Worm (Caenorhabditis elegans) whole organism, L3 larva: ENCODE results near the gene ubxn-5.
A peak's percentile ranks its signal among the peaks of the same experiment; 100 is the strongest.

Source experiments
- R02D3.7 ChIP-seq: fragments of 150-350 bp; optimal IDR thresholded peaks from 2 replicates; lab custom pipeline; 2014; ENCODE audit warnings: missing biosample characterization, missing genetic modification characterization
- aly-2 ChIP-seq: fragments of 150-350 bp; optimal IDR thresholded peaks from 2 replicates; lab custom pipeline; 2014; ENCODE audit warnings: missing biosample characterization, missing genetic modification characterization
- ama-1 ChIP-seq: fragments of 150-350 bp; optimal IDR thresholded peaks from 2 replicates; lab custom pipeline; 2018
- ceh-28 ChIP-seq: fragments of 150-350 bp; optimal IDR thresholded peaks from 2 replicates; lab custom pipeline; 2014; ENCODE audit warnings: missing biosample characterization, missing genetic modification reagents, missing genetic modification characterization
- ceh-82 ChIP-seq: fragments of 150-350 bp; optimal IDR thresholded peaks from 2 replicates; lab custom pipeline; 2014; ENCODE audit warnings: missing biosample characterization, missing genetic modification characterization
- ceh-9 ChIP-seq: sonication (generic microtip); optimal IDR thresholded peaks from 2 replicates; lab custom pipeline; 2018; ENCODE audit warnings: missing biosample characterization, missing genetic modification characterization
- daf-12 ChIP-seq: fragments of 150-350 bp; optimal IDR thresholded peaks from 2 replicates; lab custom pipeline; 2014; ENCODE audit warnings: missing biosample characterization, missing genetic modification reagents, missing genetic modification characterization
- egl-27 ChIP-seq: sonication (generic microtip); optimal IDR thresholded peaks from 4 replicates; lab custom pipeline; 2017; ENCODE audit warnings: missing biosample characterization, missing genetic modification reagents, missing genetic modification characterization
- elt-1 ChIP-seq: fragments of 150-350 bp; optimal IDR thresholded peaks from 2 replicates; lab custom pipeline; 2014; ENCODE audit warnings: missing biosample characterization, missing genetic modification characterization
- elt-2 ChIP-seq: sonication (generic microtip); optimal IDR thresholded peaks from 2 replicates; lab custom pipeline; 2016; ENCODE audit warnings: missing genetic modification reagents, mild to moderate bottlenecking, missing genetic modification characterization, missing compliant biosample characterization
- elt-3 ChIP-seq, 3 experiments: fragments of 150-350 bp in 1 of 3; sonication (generic microtip) in 2 of 3; optimal IDR thresholded peaks; 2 replicates in 2 of 3; 4 replicates in 1 of 3; lab custom pipeline; 2014 to 2017; ENCODE audit warnings: missing biosample characterization in 3 of 3, missing genetic modification characterization in 3 of 3
- eor-1 ChIP-seq, 2 experiments: fragments of 150-350 bp; optimal IDR thresholded peaks; 2 replicates each; lab custom pipeline; 2014 to 2018; ENCODE audit warnings: missing biosample characterization in 2 of 2, missing genetic modification characterization in 2 of 2
- fkh-10 ChIP-seq: sonication (generic microtip); optimal IDR thresholded peaks from 2 replicates; lab custom pipeline; 2017; ENCODE audit warnings: missing biosample characterization, missing genetic modification reagents, missing genetic modification characterization
- fkh-2 ChIP-seq: fragments of 150-350 bp; optimal IDR thresholded peaks from 2 replicates; lab custom pipeline; 2014; ENCODE audit warnings: missing biosample characterization, missing genetic modification reagents, missing genetic modification characterization
- fos-1 ChIP-seq: fragments of 150-350 bp; optimal IDR thresholded peaks from 2 replicates; lab custom pipeline; 2014; ENCODE audit warnings: missing biosample characterization, missing genetic modification characterization
- hmg-11 ChIP-seq: sonication (generic microtip); optimal IDR thresholded peaks from 2 replicates; lab custom pipeline; 2016; ENCODE audit warnings: missing genetic modification characterization, missing compliant biosample characterization
- jun-1 ChIP-seq: fragments of 150-350 bp; optimal IDR thresholded peaks from 2 replicates; lab custom pipeline; 2014; ENCODE audit warnings: missing biosample characterization, missing genetic modification reagents, missing genetic modification characterization
- lin-15B ChIP-seq: fragments of 150-350 bp; optimal IDR thresholded peaks from 2 replicates; lab custom pipeline; 2014; ENCODE audit warnings: missing biosample characterization, missing genetic modification characterization
- lin-39 ChIP-seq: fragments of 150-350 bp; optimal IDR thresholded peaks from 2 replicates; lab custom pipeline; 2018; ENCODE audit warnings: missing biosample characterization, missing genetic modification reagents, missing genetic modification characterization
- lsy-12 ChIP-seq: sonication (generic microtip); optimal IDR thresholded peaks from 2 replicates; lab custom pipeline; 2016; ENCODE audit warnings: mild to moderate bottlenecking, missing genetic modification characterization, missing compliant biosample characterization
- mdl-1 ChIP-seq: fragments of 150-350 bp; optimal IDR thresholded peaks from 2 replicates; lab custom pipeline; 2014; ENCODE audit warnings: missing biosample characterization, missing genetic modification characterization
- mml-1 ChIP-seq: fragments of 150-350 bp; sonication (generic microtip); optimal IDR thresholded peaks from 3 replicates; lab custom pipeline; 2014; ENCODE audit warnings: missing biosample characterization, missing genetic modification characterization
- nfya-1 ChIP-seq: sonication (generic microtip); optimal IDR thresholded peaks from 2 replicates; lab custom pipeline; 2017; ENCODE audit warnings: missing genetic modification characterization, mild to moderate bottlenecking, missing compliant biosample characterization, antibody characterized with exemption, moderate library complexity; ENCODE audit not compliant: insufficient read depth
- nhr-12 ChIP-seq: fragments of 150-350 bp; optimal IDR thresholded peaks from 2 replicates; lab custom pipeline; 2014; ENCODE audit warnings: missing biosample characterization, missing genetic modification characterization
- nhr-23 ChIP-seq: fragments of 150-350 bp; optimal IDR thresholded peaks from 2 replicates; lab custom pipeline; 2014; ENCODE audit warnings: missing biosample characterization, missing genetic modification reagents, missing genetic modification characterization
- nhr-237 ChIP-seq: fragments of 150-350 bp; optimal IDR thresholded peaks from 2 replicates; lab custom pipeline; 2014; ENCODE audit warnings: missing biosample characterization, missing genetic modification characterization
- nhr-25 ChIP-seq: sonication (generic microtip); optimal IDR thresholded peaks from 2 replicates; lab custom pipeline; 2017; ENCODE audit warnings: missing biosample characterization, missing genetic modification characterization
- nhr-28 ChIP-seq: fragments of 150-350 bp; optimal IDR thresholded peaks from 2 replicates; lab custom pipeline; 2014; ENCODE audit warnings: missing biosample characterization, missing genetic modification characterization
- nhr-43 ChIP-seq: sonication (generic microtip); optimal IDR thresholded peaks from 2 replicates; lab custom pipeline; 2016; ENCODE audit warnings: mild to moderate bottlenecking, missing genetic modification characterization, missing compliant biosample characterization; ENCODE audit not compliant: poor library complexity, severe bottlenecking
- nhr-67 ChIP-seq: fragments of 150-350 bp; optimal IDR thresholded peaks from 2 replicates; lab custom pipeline; 2014; ENCODE audit warnings: missing biosample characterization, missing genetic modification characterization
- nhr-76 ChIP-seq: fragments of 150-350 bp; sonication (generic microtip); optimal IDR thresholded peaks from 5 replicates; lab custom pipeline; 2014; ENCODE audit warnings: missing biosample characterization, missing genetic modification characterization
- nhr-77 ChIP-seq: fragments of 150-350 bp; optimal IDR thresholded peaks from 2 replicates; lab custom pipeline; 2014; ENCODE audit warnings: missing biosample characterization, missing genetic modification characterization
- pha-4 ChIP-seq: fragments of 150-350 bp; optimal IDR thresholded peaks from 2 replicates; lab custom pipeline; 2014; ENCODE audit warnings: missing biosample characterization, missing genetic modification reagents, missing genetic modification characterization
- pqm-1 ChIP-seq: fragments of 150-350 bp; optimal IDR thresholded peaks from 2 replicates; lab custom pipeline; 2017; ENCODE audit warnings: missing biosample characterization, missing genetic modification characterization, inconsistent platforms
- sea-2 ChIP-seq: fragments of 150-350 bp; sonication (generic microtip); optimal IDR thresholded peaks from 4 replicates; lab custom pipeline; 2014; ENCODE audit warnings: missing biosample characterization, missing genetic modification reagents, missing genetic modification characterization
- skn-1 ChIP-seq: fragments of 150-350 bp; optimal IDR thresholded peaks from 2 replicates; lab custom pipeline; 2014; ENCODE audit warnings: missing biosample characterization, missing genetic modification characterization
- snpc-4 ChIP-seq: fragments of 150-350 bp; optimal IDR thresholded peaks from 2 replicates; lab custom pipeline; 2014; ENCODE audit warnings: missing biosample characterization, missing genetic modification characterization
- tbx-2 ChIP-seq: sonication (generic microtip); optimal IDR thresholded peaks from 2 replicates; lab custom pipeline; 2016; ENCODE audit warnings: mild to moderate bottlenecking, missing genetic modification characterization, missing compliant biosample characterization
- unc-39 ChIP-seq: sonication (generic microtip); optimal IDR thresholded peaks from 4 replicates; lab custom pipeline; 2017; ENCODE audit warnings: missing biosample characterization, missing genetic modification characterization
- unc-62 ChIP-seq: fragments of 150-350 bp; sonication (generic microtip); optimal IDR thresholded peaks from 4 replicates; lab custom pipeline; 2014; ENCODE audit warnings: missing biosample characterization, missing genetic modification reagents, missing genetic modification characterization
- zag-1 ChIP-seq: fragments of 150-350 bp; optimal IDR thresholded peaks from 2 replicates; lab custom pipeline; 2014; ENCODE audit warnings: missing biosample characterization, missing genetic modification characterization
- ztf-11 ChIP-seq: fragments of 150-350 bp; optimal IDR thresholded peaks from 2 replicates; lab custom pipeline; 2014; ENCODE audit warnings: missing biosample characterization, missing genetic modification characterization
- ztf-4 ChIP-seq: fragments of 150-350 bp; optimal IDR thresholded peaks from 2 replicates; lab custom pipeline; 2014; ENCODE audit warnings: missing biosample characterization, missing genetic modification characterization

ubxn-5 gene

DNA sequence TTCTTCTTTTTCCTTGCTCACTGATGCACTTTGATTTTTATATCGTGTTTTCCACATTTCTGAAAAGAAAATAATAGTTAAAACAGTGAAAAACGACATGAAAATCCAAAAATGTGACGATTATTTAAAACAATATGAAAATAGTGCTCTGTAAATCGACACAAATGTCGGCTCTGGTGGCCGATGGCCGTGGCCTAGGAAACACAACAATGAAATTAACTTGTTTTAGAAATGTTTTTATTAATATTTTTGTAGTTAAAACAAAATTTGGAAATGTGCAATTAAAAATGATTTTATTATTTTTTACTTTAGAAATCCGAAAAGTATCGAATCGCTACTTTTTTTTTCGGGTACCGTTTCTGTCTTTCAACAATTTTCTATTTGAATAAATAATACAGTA is 33.5 kb downstream of the ubxn-5 start, which contains the start of gene arv-1 (continued):
- TF ChIP-seq nhr-77 (tag; lab: Kevin White, UChicago) (no peak), nhr-76 (tag; lab: Kevin White, UChicago) (no peak), nhr-43 (tag; lab: Kevin White, UChicago) (peak; percentile 69), hmg-11 (tag; lab: Kevin White, UChicago) (no peak), fkh-10 (GFP tag; lab: Kevin White, UChicago) (no peak), nhr-25 (peak; percentile 6), fos-1 (tag; lab: Kevin White, UChicago) (no peak), R02D3.7 (peak; percentile 91)

DNA sequence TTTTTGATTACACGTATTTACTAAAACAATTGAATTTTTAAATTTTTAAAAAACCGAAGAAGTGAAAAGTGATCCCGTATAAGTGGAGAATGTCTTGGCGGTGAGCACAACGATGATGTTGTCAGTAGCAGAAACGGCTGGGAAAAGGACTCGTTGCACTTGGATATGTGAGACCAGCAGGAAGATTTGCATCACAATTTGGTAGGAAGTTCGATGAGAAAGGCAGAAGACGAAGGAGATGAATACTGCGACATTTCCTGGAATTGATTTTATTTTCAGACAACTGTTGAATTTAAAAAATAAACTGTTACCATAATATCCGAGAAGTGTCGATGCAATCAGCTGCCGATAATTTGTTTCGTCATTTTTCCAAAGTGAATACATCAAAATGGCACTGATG is 34.4 kb downstream of the ubxn-5 start, which contains the start of gene R05H5.4:
TSS of gene R05H5.4 (minus strand) at position 101 of the 400 bp plus-strand sequence.
- TF ChIP-seq pqm-1 (tag; lab: Kevin White, UChicago) (no peak), unc-39 (tag; lab: Kevin White, UChicago) (no peak), ceh-9 (tag; lab: Kevin White, UChicago) (no peak), mml-1 (tag; lab: Kevin White, UChicago) (no peak), fkh-10 (GFP tag; lab: Kevin White, UChicago) (no peak), nhr-67 (tag; lab: Kevin White, UChicago) (no peak), R02D3.7 (no peak)

DNA sequence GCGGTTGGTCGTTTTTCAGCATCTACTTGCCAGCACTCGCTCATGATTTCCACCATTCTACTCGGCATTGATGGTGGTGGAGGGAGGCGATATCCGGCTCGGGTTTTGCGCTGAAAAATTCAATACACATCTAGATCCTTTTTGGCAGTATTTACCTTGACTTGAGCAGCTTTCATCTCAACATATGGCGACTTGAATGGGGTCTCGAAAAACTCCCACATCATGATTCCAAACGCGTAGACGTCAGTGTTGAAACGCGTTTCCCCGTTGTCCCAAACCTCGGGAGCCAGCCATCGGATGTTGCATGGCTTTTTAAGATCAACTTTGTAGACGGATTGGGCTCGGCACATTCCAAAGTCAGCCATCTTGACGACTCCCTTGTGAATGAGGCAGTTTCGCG is 35.8 kb downstream of the ubxn-5 start:
- no peak for TF ChIP-seq eor-1 (tag; optimal IDR thresholded peaks at IDR 0.05; lab: Kevin White, UChicago)
- no peak for TF ChIP-seq nhr-25
- no peak for TF ChIP-seq zag-1
- TF ChIP-seq ceh-9 (tag; lab: Kevin White, UChicago): no peak
- no peak for TF ChIP-seq unc-62
- TF ChIP-seq egl-27 (tag; lab: Kevin White, UChicago): no peak
- no peak for TF ChIP-seq aly-2 (tag; lab: Kevin White, UChicago)
- no peak for TF ChIP-seq mdl-1 (tag; lab: Kevin White, UChicago)
- TF ChIP-seq mml-1 (tag; lab: Kevin White, UChicago): no peak
- TF ChIP-seq ceh-28 (tag; lab: Kevin White, UChicago): no peak
- no peak for TF ChIP-seq snpc-4 (tag; lab: Kevin White, UChicago)
- TF ChIP-seq, all 47 proteins: peak for 0

DNA sequence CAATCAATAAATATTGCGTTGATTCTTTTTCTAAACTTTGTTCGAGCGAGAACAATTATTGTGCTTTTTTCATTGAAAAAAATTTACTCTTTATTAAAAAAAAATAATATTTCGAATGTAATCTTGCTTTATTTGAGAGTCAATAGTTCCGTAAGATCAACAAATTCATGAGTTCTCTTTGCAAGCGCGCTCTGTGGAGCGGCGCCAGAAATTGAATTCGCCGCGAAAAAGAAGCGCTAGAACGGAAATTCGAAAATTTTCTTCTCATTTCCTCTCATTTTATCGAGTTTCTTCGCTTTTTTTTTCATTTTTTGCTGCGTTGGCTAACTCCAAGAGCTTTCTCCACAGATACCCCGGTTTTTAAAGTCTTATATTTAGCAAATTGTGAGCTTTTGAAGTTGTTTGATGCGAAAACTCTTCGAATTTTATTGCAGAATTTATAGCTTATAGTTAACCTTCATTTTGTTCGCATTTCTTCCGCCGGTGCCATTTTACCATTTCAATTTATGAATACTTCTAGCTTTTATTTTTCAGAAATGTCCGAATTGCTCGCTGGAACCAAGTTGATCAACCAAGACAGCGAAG is 37.1 kb downstream of the ubxn-5 start, which contains the start of gene R05H5.3:
TSS of gene R05H5.3 (plus strand) at position 535 of the 585 bp plus-strand sequence.
- TF ChIP-seq pha-4 (tag; lab: Kevin White, UChicago) (peak; percentile 78), ceh-28 (tag; lab: Kevin White, UChicago) (no peak), hmg-11 (tag; lab: Kevin White, UChicago) (no peak), unc-62 (no peak), ztf-11 (no peak), R02D3.7 (peak; percentile 73), mml-1 (tag; lab: Kevin White, UChicago) (no peak), egl-27 (tag; lab: Kevin White, UChicago) (no peak), nfya-1 (tag; lab: Kevin White, UChicago) (peak; percentile 72), nhr-76 (tag; lab: Kevin White, UChicago) (no peak), nhr-237 (tag; lab: Kevin White, UChicago) (no peak), nhr-77 (tag; lab: Kevin White, UChicago) (no peak), ztf-4 (tag; lab: Kevin White, UChicago) (no peak), fkh-2 (tag; lab: Kevin White, UChicago) (no peak), tbx-2 (no peak), elt-1 (no peak), nhr-67 (tag; lab: Kevin White, UChicago) (no peak), snpc-4 (tag; lab: Kevin White, UChicago) (peak; percentile 45), nhr-28 (no peak), nhr-43 (tag; lab: Kevin White, UChicago) (no peak), elt-3 (tag; optimal IDR thresholded peaks at IDR 0.05; lab: Kevin White, UChicago) (no peak), ceh-82 (tag; lab: Kevin White, UChicago) (no peak), mdl-1 (tag; lab: Kevin White, UChicago) (no peak), unc-39 (tag; lab: Kevin White, UChicago) (no peak), aly-2 (tag; lab: Kevin White, UChicago) (no peak), ceh-9 (tag; lab: Kevin White, UChicago) (no peak), lsy-12 (no peak), eor-1 (tag; optimal IDR thresholded peaks at IDR 0.05; lab: Kevin White, UChicago) (no peak), fos-1 (tag; lab: Kevin White, UChicago) (no peak), pqm-1 (tag; lab: Kevin White, UChicago) (peak; percentile 19), skn-1 (no peak), nhr-23 (tag; lab: Kevin White, UChicago) (no peak), zag-1 (no peak), lin-15B (peak; percentile 84), elt-2 (tag; lab: Kevin White, UChicago) (no peak), sea-2 (GFP tag; lab: Kevin White, UChicago) (no peak), ama-1 (lab: Kevin White, UChicago) (no peak), jun-1 (tag; lab: Kevin White, UChicago) (no peak), nhr-12 (tag; lab: Kevin White, UChicago) (no peak), lin-39 (tag; lab: Kevin White, UChicago) (peak; percentile 54), daf-12 (tag; lab: Kevin White, UChicago) (no peak)
